Worm (Caenorhabditis elegans) whole organism, late embryonic: ENCODE results near the gene C53D6.7.

Experiments used
- F13H6.1 ChIP-seq: sonication (generic microtip); optimal IDR thresholded peaks from 2 replicates; lab custom pipeline; 2016; ENCODE audit warnings: missing genetic modification characterization, missing compliant biosample characterization
- K09A11.1 ChIP-seq: sonication (generic microtip); optimal IDR thresholded peaks from 2 replicates; lab custom pipeline; 2017; ENCODE audit warnings: antibody characterized with exemption, mild to moderate bottlenecking, missing genetic modification characterization, missing compliant biosample characterization; ENCODE audit not compliant: insufficient read depth
- Y22D7AL.16 ChIP-seq: sonication (generic microtip); optimal IDR thresholded peaks from 2 replicates; lab custom pipeline; 2016; ENCODE audit warnings: missing genetic modification characterization, missing compliant biosample characterization
- ahr-1 ChIP-seq: sonication (generic microtip); optimal IDR thresholded peaks from 2 replicates; lab custom pipeline; 2016; ENCODE audit warnings: missing genetic modification characterization, missing compliant biosample characterization
- ceh-14 ChIP-seq: sonication (generic microtip); optimal IDR thresholded peaks from 2 replicates; lab custom pipeline; 2016; ENCODE audit warnings: missing genotype, missing genetic modification characterization, missing compliant biosample characterization
- ceh-19 ChIP-seq: fragments of 200-800 bp; sonication (Bioruptor generic); optimal IDR thresholded peaks from 2 replicates; lab custom pipeline; 2018; ENCODE audit warnings: mild to moderate bottlenecking, missing genetic modification characterization, missing compliant biosample characterization
- ceh-2 ChIP-seq: sonication (generic microtip); optimal IDR thresholded peaks from 2 replicates; lab custom pipeline; 2016; ENCODE audit warnings: missing genotype, missing genetic modification characterization, missing compliant biosample characterization
- ceh-22 ChIP-seq: sonication (generic microtip); optimal IDR thresholded peaks from 2 replicates; lab custom pipeline; 2017; ENCODE audit warnings: missing biosample characterization, missing genetic modification characterization
- ceh-30 ChIP-seq: fragments of 150-350 bp; optimal IDR thresholded peaks from 2 replicates; lab custom pipeline; 2014; ENCODE audit warnings: missing biosample characterization, missing genetic modification characterization
- ceh-31 ChIP-seq: sonication (generic microtip); optimal IDR thresholded peaks from 2 replicates; lab custom pipeline; 2016; ENCODE audit warnings: missing genetic modification characterization, missing compliant biosample characterization
- ceh-48 ChIP-seq: sonication (generic microtip); optimal IDR thresholded peaks from 2 replicates; lab custom pipeline; 2016; ENCODE audit warnings: missing genetic modification characterization, inconsistent platforms, missing compliant biosample characterization
- ceh-9 ChIP-seq: sonication (generic microtip); optimal IDR thresholded peaks from 2 replicates; lab custom pipeline; 2016; ENCODE audit warnings: mild to moderate bottlenecking, missing genetic modification characterization, inconsistent platforms, missing compliant biosample characterization
- che-1 ChIP-seq: sonication (generic microtip); optimal IDR thresholded peaks from 2 replicates; lab custom pipeline; 2016; ENCODE audit warnings: mild to moderate bottlenecking, missing genetic modification characterization, missing compliant biosample characterization
- dve-1 ChIP-seq: sonication (generic microtip); optimal IDR thresholded peaks from 2 replicates; lab custom pipeline; 2017; ENCODE audit warnings: antibody characterized with exemption, mild to moderate bottlenecking, missing genetic modification characterization, missing compliant biosample characterization
- elt-2 ChIP-seq: sonication (generic microtip); optimal IDR thresholded peaks from 2 replicates; lab custom pipeline; 2016; ENCODE audit warnings: missing genetic modification reagents, missing genetic modification characterization, missing compliant biosample characterization
- fkh-10 ChIP-seq: fragments of 150-350 bp; optimal IDR thresholded peaks from 2 replicates; lab custom pipeline; 2014; ENCODE audit warnings: missing biosample characterization, missing genetic modification reagents, missing genetic modification characterization
- fkh-6 ChIP-seq: sonication (generic microtip); optimal IDR thresholded peaks from 2 replicates; lab custom pipeline; 2016; ENCODE audit warnings: missing genetic modification characterization, missing compliant biosample characterization
- gmeb-2 ChIP-seq: sonication (generic microtip); optimal IDR thresholded peaks from 2 replicates; lab custom pipeline; 2016; ENCODE audit warnings: missing genetic modification characterization, inconsistent platforms, missing compliant biosample characterization
- hlh-30 ChIP-seq: sonication (generic microtip); optimal IDR thresholded peaks from 2 replicates; lab custom pipeline; 2017; ENCODE audit warnings: antibody characterized with exemption, missing genetic modification characterization, missing compliant biosample characterization; ENCODE audit not compliant: insufficient read depth
- hlh-6 ChIP-seq: sonication (generic microtip); optimal IDR thresholded peaks from 2 replicates; lab custom pipeline; 2016; ENCODE audit warnings: missing genotype, missing genetic modification characterization, missing compliant biosample characterization
- hlh-8 ChIP-seq: sonication (generic microtip); optimal IDR thresholded peaks from 2 replicates; lab custom pipeline; 2016; ENCODE audit warnings: missing genotype, missing genetic modification characterization, missing compliant biosample characterization
- lim-6 ChIP-seq: sonication (generic microtip); optimal IDR thresholded peaks from 2 replicates; lab custom pipeline; 2016; ENCODE audit warnings: missing genetic modification characterization, missing compliant biosample characterization
- madf-2 ChIP-seq: sonication (generic microtip); optimal IDR thresholded peaks from 2 replicates; lab custom pipeline; 2017; ENCODE audit warnings: missing genetic modification characterization, missing compliant biosample characterization
- mec-3 ChIP-seq: sonication (generic microtip); optimal IDR thresholded peaks from 2 replicates; lab custom pipeline; 2016; ENCODE audit warnings: borderline replicate concordance, missing genetic modification characterization, missing compliant biosample characterization
- nfya-1 ChIP-seq: sonication (generic microtip); optimal IDR thresholded peaks from 2 replicates; lab custom pipeline; 2017; ENCODE audit warnings: missing genetic modification characterization, mild to moderate bottlenecking, missing compliant biosample characterization, antibody characterized with exemption, moderate library complexity
- odd-2 ChIP-seq: sonication (generic microtip); optimal IDR thresholded peaks from 2 replicates; lab custom pipeline; 2017; ENCODE audit warnings: antibody characterized with exemption, mild to moderate bottlenecking, missing genetic modification characterization, missing compliant biosample characterization
- pag-3 ChIP-seq: sonication (generic microtip); optimal IDR thresholded peaks from 2 replicates; lab custom pipeline; 2016; ENCODE audit warnings: missing compliant biosample characterization, missing genetic modification characterization, borderline replicate concordance
- pax-1 ChIP-seq: fragments of 150-350 bp; optimal IDR thresholded peaks from 2 replicates; lab custom pipeline; 2014; ENCODE audit warnings: missing biosample characterization, missing genetic modification characterization
- pha-2 ChIP-seq: sonication (generic microtip); optimal IDR thresholded peaks from 2 replicates; lab custom pipeline; 2017; ENCODE audit warnings: mild to moderate bottlenecking, missing genetic modification characterization, missing compliant biosample characterization
- pha-4 ChIP-seq: fragments of 150-350 bp; optimal IDR thresholded peaks from 2 replicates; lab custom pipeline; 2018; ENCODE audit warnings: missing biosample characterization, missing genetic modification reagents, missing genetic modification characterization
- pqm-1 ChIP-seq: sonication (generic microtip); optimal IDR thresholded peaks from 2 replicates; lab custom pipeline; 2016; ENCODE audit warnings: missing genetic modification characterization, missing compliant biosample characterization
- pros-1 ChIP-seq: fragments of 150-350 bp; optimal IDR thresholded peaks from 2 replicates; lab custom pipeline; 2014; ENCODE audit warnings: missing biosample characterization, missing genetic modification reagents, missing genetic modification characterization
- rnt-1 ChIP-seq: sonication (generic microtip); optimal IDR thresholded peaks from 2 replicates; lab custom pipeline; 2016; ENCODE audit warnings: missing genetic modification characterization, missing compliant biosample characterization
- sdc-2 ChIP-seq: sonication (generic microtip); optimal IDR thresholded peaks from 2 replicates; lab custom pipeline; 2016; ENCODE audit warnings: missing genotype, missing genetic modification characterization, missing compliant biosample characterization
- sox-4 ChIP-seq: sonication (generic microtip); optimal IDR thresholded peaks from 2 replicates; lab custom pipeline; 2017; ENCODE audit warnings: mild to moderate bottlenecking, missing genetic modification characterization, inconsistent platforms, missing compliant biosample characterization
- syd-9 ChIP-seq: sonication (generic microtip); optimal IDR thresholded peaks from 2 replicates; lab custom pipeline; 2016; ENCODE audit warnings: mild to moderate bottlenecking, missing genetic modification characterization, moderate library complexity, missing compliant biosample characterization
- tbx-7 ChIP-seq: sonication (generic microtip); optimal IDR thresholded peaks from 2 replicates; lab custom pipeline; 2016; ENCODE audit warnings: missing genotype, missing genetic modification characterization, missing compliant biosample characterization
- ttx-3 ChIP-seq: sonication (generic microtip); optimal IDR thresholded peaks from 2 replicates; lab custom pipeline; 2016; ENCODE audit warnings: missing genetic modification reagents, missing genetic modification characterization, missing compliant biosample characterization
- unc-3 ChIP-seq, 2 experiments: fragments of 200-800 bp in 1 of 2; sonication (Bioruptor generic) in 1 of 2; sonication (generic microtip) in 1 of 2; conservative IDR thresholded peaks in 1 of 2; optimal IDR thresholded peaks in 1 of 2; 2 replicates each; pipeline versions ENCODE4 v1.3.6 to Lab custom; 2016 to 2022; ENCODE audit warnings: missing compliant biosample characterization in 2 of 2, missing genetic modification characterization in 2 of 2, missing genetic modification reagents in 1 of 2
- unc-55 ChIP-seq: sonication (generic microtip); optimal IDR thresholded peaks from 2 replicates; lab custom pipeline; 2017; ENCODE audit warnings: missing biosample characterization, missing genetic modification reagents, missing genetic modification characterization
- unc-86 ChIP-seq: sonication (generic microtip); optimal IDR thresholded peaks from 2 replicates; lab custom pipeline; 2016; ENCODE audit warnings: missing genetic modification characterization, missing compliant biosample characterization
- ztf-16 ChIP-seq: sonication (generic microtip); optimal IDR thresholded peaks from 2 replicates; lab custom pipeline; 2017; ENCODE audit warnings: missing genetic modification characterization, missing compliant biosample characterization

The C53D6.7 gene

DNA sequence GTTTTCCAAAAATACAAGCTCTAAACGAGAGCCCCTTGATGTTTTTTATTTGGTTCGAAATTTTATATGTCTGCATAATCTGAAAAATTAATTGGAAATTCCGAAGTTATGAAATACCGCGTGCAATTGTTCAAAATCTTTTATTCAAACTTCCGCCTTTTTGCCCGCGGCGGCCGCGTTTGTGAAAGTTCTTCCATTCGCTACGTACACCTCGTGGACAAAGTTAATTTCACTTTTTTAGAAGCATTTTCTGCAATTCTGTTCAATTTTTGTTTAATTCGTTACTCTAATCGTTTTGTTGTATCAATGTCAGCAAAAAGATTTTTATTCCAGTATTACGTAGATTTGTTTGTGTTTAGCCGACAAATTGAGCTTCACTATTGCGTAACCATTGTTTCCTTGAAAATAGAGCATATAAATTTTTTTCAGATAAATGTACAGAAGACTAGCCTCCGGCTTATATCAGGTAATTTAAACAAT lies 37.3 kb upstream of the C53D6.7 start, which contains the start of gene mppb-1 (continued):
- no peak for TF ChIP-seq pha-4 (tag; lab: Kevin White, UChicago)
- TF ChIP-seq odd-2 (tag; lab: Kevin White, UChicago), result no peak
- TF ChIP-seq dve-1, result no peak
- no peak for TF ChIP-seq che-1
- peak; percentile 81 for TF ChIP-seq lim-6 (tag; lab: Kevin White, UChicago)
- TF ChIP-seq pag-3 (tag; lab: Kevin White, UChicago), result no peak
- no peak for TF ChIP-seq nfya-1 (tag; lab: Kevin White, UChicago)
- TF ChIP-seq hlh-8 (tag; lab: Kevin White, UChicago), result peak; percentile 85
- TF ChIP-seq ceh-9 (tag; lab: Kevin White, UChicago), result no peak
- no peak for TF ChIP-seq pha-2
- peak; percentile 39 for TF ChIP-seq ceh-14
- TF ChIP-seq madf-2 (tag; lab: Kevin White, UChicago), result peak; percentile 19
- TF ChIP-seq pax-1, result no peak
- no peak for TF ChIP-seq pros-1
- TF ChIP-seq ceh-2 (tag; lab: Kevin White, UChicago), result peak; percentile 84
- TF ChIP-seq ceh-22 (tag; lab: Kevin White, UChicago), result no peak
- TF ChIP-seq ttx-3, result peak; percentile 23
- TF ChIP-seq K09A11.1, result no peak
- no peak for TF ChIP-seq fkh-10 (GFP tag; lab: Kevin White, UChicago)
- TF ChIP-seq sox-4, result no peak
- TF ChIP-seq ceh-31 (tag; lab: Kevin White, UChicago), result peak; percentile 95
- TF ChIP-seq mec-3 (tag; lab: Kevin White, UChicago), result peak; percentile 55
- TF ChIP-seq tbx-7 (tag; lab: Kevin White, UChicago), result peak; percentile 86
- 0 out of 2 replicates have a peak, but pooled peaks have one; percentile 8 for TF ChIP-seq unc-3 (GFP tag; conservative IDR thresholded peaks at IDR 0.05; lab: Robert Waterston, UW)
- no peak for TF ChIP-seq unc-3 (tag; optimal IDR thresholded peaks at IDR 0.05; lab: Kevin White, UChicago)
- no peak for TF ChIP-seq unc-86 (tag; lab: Kevin White, UChicago)
- TF ChIP-seq ahr-1 (tag; lab: Kevin White, UChicago), result peak; percentile 41
- peak; percentile 37 for TF ChIP-seq F13H6.1 (tag; lab: Kevin White, UChicago)
- TF ChIP-seq sdc-2, result no peak
- TF ChIP-seq ztf-16 (tag; lab: Kevin White, UChicago), result peak; percentile 21
- peak; percentile 45 for TF ChIP-seq fkh-6
- TF ChIP-seq ceh-48, result no peak
- no peak for TF ChIP-seq unc-55 (GFP tag; lab: Kevin White, UChicago)
- no peak for TF ChIP-seq ceh-30 (tag; lab: Kevin White, UChicago)

DNA sequence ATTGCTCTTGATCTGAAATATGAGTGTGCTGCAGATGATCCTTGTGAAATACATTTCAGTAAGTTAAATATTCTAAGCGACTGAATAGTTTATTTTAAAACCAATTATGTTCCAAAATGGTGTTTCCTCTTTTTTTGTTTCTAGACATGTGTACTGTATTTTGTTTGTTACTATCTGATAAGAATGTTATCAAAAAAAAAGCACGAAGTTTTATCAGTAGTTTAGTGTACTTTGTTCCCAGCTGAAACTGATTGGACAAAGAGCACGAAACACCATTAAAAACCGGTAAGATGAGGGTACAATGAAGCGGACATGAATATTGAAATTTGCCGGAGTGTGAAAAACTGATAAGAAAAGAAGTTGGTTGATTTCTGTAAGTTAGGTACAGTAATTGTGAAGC lies 33.2 kb upstream of the C53D6.7 start:
- TF ChIP-seq elt-2 (tag; lab: Kevin White, UChicago), result peak; percentile 73
- TF ChIP-seq ceh-19 (GFP tag; lab: Kevin White, UChicago), result no peak
- TF ChIP-seq Y22D7AL.16 (tag; lab: Kevin White, UChicago), result no peak
- no peak for TF ChIP-seq hlh-6 (tag; lab: Kevin White, UChicago)
- TF ChIP-seq, all 69 proteins: peak for 1

DNA sequence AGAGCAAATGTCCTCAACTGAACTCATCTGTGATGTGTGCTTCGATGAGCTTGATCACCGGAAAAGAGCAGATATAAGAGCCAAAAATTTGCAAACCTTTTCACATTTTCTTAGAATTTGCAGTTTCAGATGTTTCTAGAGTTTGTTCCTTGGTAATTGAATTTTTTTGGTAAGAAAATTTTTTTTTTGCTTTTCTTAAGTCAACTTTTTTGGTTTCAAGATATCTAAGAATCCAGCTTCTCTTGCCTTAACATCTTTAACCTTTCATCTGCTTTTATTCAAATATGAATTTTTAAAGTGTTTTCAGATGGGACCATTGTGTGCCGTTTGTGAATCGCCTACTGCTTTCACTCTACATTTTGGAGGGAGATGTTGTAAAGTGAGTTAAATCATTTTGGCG lies 32.7 kb upstream of the C53D6.7 start, which contains the start of gene nhr-11:
Gene nhr-11, plus strand, starts transcription at position 301 of the 400 bp plus-strand sequence.
- TF ChIP-seq hlh-8 (tag; lab: Kevin White, UChicago), result no peak
- TF ChIP-seq pqm-1, result no peak
- TF ChIP-seq hlh-30, result no peak
- no peak for TF ChIP-seq nfya-1 (tag; lab: Kevin White, UChicago)
- TF ChIP-seq mec-3 (tag; lab: Kevin White, UChicago), result no peak
- no peak for TF ChIP-seq syd-9 (tag; lab: Kevin White, UChicago)
- TF ChIP-seq rnt-1 (tag; lab: Kevin White, UChicago), result no peak
- no peak for TF ChIP-seq ceh-9 (tag; lab: Kevin White, UChicago)
- no peak for TF ChIP-seq elt-2 (tag; lab: Kevin White, UChicago)
- TF ChIP-seq che-1, result no peak
- no peak for TF ChIP-seq madf-2 (tag; lab: Kevin White, UChicago)
- no peak for TF ChIP-seq gmeb-2 (tag; lab: Kevin White, UChicago)
